Fruit fly (Drosophila melanogaster): ENCODE measurements around the gene CG31441.

Gene CG31441

dm6 chr3R:11216156-11216630, 19.9 kb upstream of the CG31441 start, which contains the start of the genes RpS25 and CG4820 (continued):
- TF ChIP-seq vnd (GFP tag; IDR thresholded peaks at IDR 0.05; ENCODE audit: partially characterized antibody) (peak; percentile 82), inv (GFP tag; IDR thresholded peaks at IDR 0.05; ENCODE audit: partially characterized antibody) (peak; percentile 78), sd (tag; optimal IDR thresholded peaks at IDR 0.05) (peak; percentile 57), Hr39 (optimal IDR thresholded peaks at IDR 0.05) (no peak), yki (optimal IDR thresholded peaks at IDR 0.05) (no peak), CG8281 (tag; optimal IDR thresholded peaks at IDR 0.05) (peak; percentile 72), HLHmδ (GFP tag; optimal IDR thresholded peaks at IDR 0.05) (peak; percentile 99), CG5245 (GFP tag; optimal IDR thresholded peaks at IDR 0.05) (peak; percentile 85), ems (GFP tag; optimal IDR thresholded peaks at IDR 0.05) (peak; percentile 79), gcm (GFP tag; optimal IDR thresholded peaks at IDR 0.05) (peak; percentile 89), CG8924 (tag; optimal IDR thresholded peaks at IDR 0.05) (peak; percentile 87), chn (GFP tag; optimal IDR thresholded peaks at IDR 0.05) (peak; percentile 72), Max (GFP tag; optimal IDR thresholded peaks at IDR 0.05) (peak; percentile 94), Trl (optimal IDR thresholded peaks at IDR 0.05) (no peak), Trl (GFP tag; optimal IDR thresholded peaks at IDR 0.05) (peak; percentile 96), CG10543 (GFP tag; optimal IDR thresholded peaks at IDR 0.05) (peak; percentile 97), Fer1 (GFP tag; optimal IDR thresholded peaks at IDR 0.05) (peak; percentile 96), Optix (GFP tag; IDR thresholded peaks at IDR 0.05) (peak; percentile 81), CG10431 (GFP tag; optimal IDR thresholded peaks at IDR 0.05) (peak; percentile 87)

dm6 chr3R:11219883-11220282, 16.2 kb upstream of the CG31441 start, which contains the start of gene CG6689:
TSS of gene CG6689 (minus strand) at chr3R:11220064.
- TF ChIP-seq BtbVII (GFP tag; optimal IDR thresholded peaks at IDR 0.05) = peak; percentile 58
- TF ChIP-seq sd (tag; optimal IDR thresholded peaks at IDR 0.05) = peak; percentile 68
- peak; percentile 42 for TF ChIP-seq Sin3A (optimal IDR thresholded peaks at IDR 0.05)
- TF ChIP-seq CG33213 (GFP tag; optimal IDR thresholded peaks at IDR 0.05) = peak; percentile 9
- no peak for TF ChIP-seq CG42726 (GFP tag; IDR thresholded peaks at IDR 0.05; ENCODE audit: partially characterized antibody)
- TF ChIP-seq stc (GFP tag; IDR thresholded peaks at IDR 0.05) = no peak
- TF ChIP-seq knrl (GFP tag; IDR thresholded peaks at IDR 0.05; ENCODE audit: partially characterized antibody) = 0 out of 3 replicates have a peak, but pooled peaks have one; percentile 7
- TF ChIP-seq ssp (GFP tag; IDR thresholded peaks at IDR 0.05) = peak; percentile 79
- TF ChIP-seq CHES-1-like (GFP tag; optimal IDR thresholded peaks at IDR 0.05) = peak; percentile 13
- TF ChIP-seq trem (tag; optimal IDR thresholded peaks at IDR 0.05) = peak; percentile 56
- TF ChIP-seq mirr (GFP tag; optimal IDR thresholded peaks at IDR 0.05) = no peak
- no peak for TF ChIP-seq esg (GFP tag; conservative IDR thresholded peaks at IDR 0.05)
- no peak for TF ChIP-seq cg (GFP tag; optimal IDR thresholded peaks at IDR 0.05)
- TF ChIP-seq CG10274 (GFP tag; optimal IDR thresholded peaks at IDR 0.05) = no peak
- 0 out of 2 replicates have a peak, but pooled peaks have one; percentile 20 for TF ChIP-seq Scr (GFP tag; IDR thresholded peaks at IDR 0.05; ENCODE audit: partially characterized antibody)
- peak; percentile 37 for TF ChIP-seq Ets97D (GFP tag; optimal IDR thresholded peaks at IDR 0.05)
- no peak for TF ChIP-seq CG3163 (GFP tag; optimal IDR thresholded peaks at IDR 0.05)
- TF ChIP-seq CG2712 (tag; optimal IDR thresholded peaks at IDR 0.05) = peak; percentile 5
- peak; percentile 76 for TF ChIP-seq pzg (GFP tag; optimal IDR thresholded peaks at IDR 0.05)
- no peak for TF ChIP-seq CG4404 (GFP tag; IDR thresholded peaks at IDR 0.05)
- peak; percentile 48 for TF ChIP-seq Elba2 (GFP tag; optimal IDR thresholded peaks at IDR 0.05)
- TF ChIP-seq bbx (GFP tag; IDR thresholded peaks at IDR 0.05; ENCODE audit: partially characterized antibody) = no peak
- no peak for TF ChIP-seq CG17328 (GFP tag; IDR thresholded peaks at IDR 0.05)
- peak; percentile 83 for TF ChIP-seq sens (GFP tag)
- no peak for TF ChIP-seq CG31388 (GFP tag; optimal IDR thresholded peaks at IDR 0.05)
- TF ChIP-seq CG2875 (GFP tag; optimal IDR thresholded peaks at IDR 0.05) = no peak
- TF ChIP-seq Dp (GFP tag; optimal IDR thresholded peaks at IDR 0.05) = peak; percentile 69
- TF ChIP-seq CG14710 (tag; optimal IDR thresholded peaks at IDR 0.05) = peak; percentile 47
- no peak for TF ChIP-seq mam (GFP tag; optimal IDR thresholded peaks at IDR 0.05)
- peak; percentile 31 for TF ChIP-seq BEAF-32 (GFP tag; optimal IDR thresholded peaks at IDR 0.05)
- TF ChIP-seq jumu (GFP tag; optimal IDR thresholded peaks at IDR 0.05) = peak; percentile 23
- no peak for TF ChIP-seq psq (GFP tag; optimal IDR thresholded peaks at IDR 0.05)
- TF ChIP-seq zfh1 (GFP tag; IDR thresholded peaks at IDR 0.05) = no peak
- no peak for TF ChIP-seq vfl (GFP tag; optimal IDR thresholded peaks at IDR 0.05)

Measured in whole organism, embryonic.